Worm (Caenorhabditis elegans) whole organism, L4 larva: ENCODE data around the gene cysl-3.

Experiments
- F49E8.2 ChIP-seq: sonication (generic microtip); optimal IDR thresholded peaks from 2 replicates; lab custom pipeline; 2016; ENCODE audit warnings: missing compliant biosample characterization, mild to moderate bottlenecking, missing genetic modification characterization, borderline replicate concordance
- nhr-237 ChIP-seq: sonication (generic microtip); optimal IDR thresholded peaks from 2 replicates; lab custom pipeline; 2017; ENCODE audit warnings: missing biosample characterization, missing genetic modification characterization
- unc-62 ChIP-seq, 3 experiments: fragments of 150-350 bp in 1 of 3; sonication (generic microtip); optimal IDR thresholded peaks in 2 of 3; peaks in 1 of 3; 1 replicate in 1 of 3; 2 replicates in 2 of 3; lab custom pipeline; 2014 to 2017; ENCODE audit warnings: missing biosample characterization in 3 of 3, missing genetic modification characterization in 3 of 3, missing genetic modification reagents in 3 of 3, missing genotype in 1 of 3

- TF ChIP-seq F49E8.2 (tag; lab: Kevin White, UChicago) (no peak), nhr-237 (no peak), unc-62 (GFP tag; optimal IDR thresholded peaks at IDR 0.05 in 1 of 2; lab: Kevin White, UChicago) (peak in 1 of 2 experiments; percentile 92), unc-62 (tag; optimal IDR thresholded peaks at IDR 0.05; lab: Kevin White, UChicago) (no peak)
These were observed 26.0 kb upstream of the cysl-3 start for ce11 chrV:3801787-3802417.
